Fruit fly (Drosophila melanogaster): Measurements from ENCODE around the gene CG5618.
A peak's percentile ranks its signal among the peaks of the same experiment; 100 is the strongest.

- TF ChIP-seq kay (GFP tag; ENCODE audit: borderline replicate concordance) (no peak), tj (GFP tag; optimal IDR thresholded peaks at IDR 0.05) (peak; percentile 41), cic (GFP tag; optimal IDR thresholded peaks at IDR 0.05) (peak; percentile 73), CG7101 (tag; optimal IDR thresholded peaks at IDR 0.05) (peak; percentile 59), CG5204 (GFP tag; optimal IDR thresholded peaks at IDR 0.05) (no peak), CG11617 (GFP tag; optimal IDR thresholded peaks at IDR 0.05) (peak; percentile 64), Hr96 (GFP tag; optimal IDR thresholded peaks at IDR 0.05) (no peak), CG12768 (GFP tag; optimal IDR thresholded peaks at IDR 0.05) (peak; percentile 50), ovo (GFP tag; optimal IDR thresholded peaks at IDR 0.05) (peak; percentile 62), CG1620 (GFP tag; optimal IDR thresholded peaks at IDR 0.05) (no peak), toe (GFP tag; optimal IDR thresholded peaks at IDR 0.05) (no peak), Mnt (GFP tag; optimal IDR thresholded peaks at IDR 0.05) (peak; percentile 94), pad (GFP tag; optimal IDR thresholded peaks at IDR 0.05) (peak; percentile 24)
Observed at dm6 chr3L:20401026-20401912, 48.0 kb downstream of the CG5618 start, which contains the start of gene trbl.

Data from whole organism, adult.